Fruit fly (Drosophila melanogaster) whole organism, embryonic: ENCODE data around the gene CG14839.

Source experiments
- Atf6 ChIP-seq: fragments of 200-800 bp; sonication (Bioruptor generic); IDR thresholded peaks from 2 replicates; pipeline ENCODE4 v1.3.6; 2022; ENCODE audit warnings: missing biosample characterization, missing genetic modification characterization
- CG10147 ChIP-seq: fragments of 200-800 bp; sonication (Bioruptor generic); optimal IDR thresholded peaks from 2 replicates; lab custom pipeline; 2019; ENCODE audit warnings: missing biosample characterization, mild to moderate bottlenecking, missing genetic modification characterization, moderate library complexity
- CG11247 ChIP-seq: fragments of 200-800 bp; sonication (Bioruptor generic); IDR thresholded peaks from 2 replicates; pipeline ENCODE4 v1.3.6; 2022; ENCODE audit warnings: missing biosample characterization, missing genetic modification characterization
- CG11504 ChIP-seq: fragments of 200-800 bp; sonication (Bioruptor generic); optimal IDR thresholded peaks from 3 replicates; lab custom pipeline; 2019; ENCODE audit warnings: missing biosample characterization, mild to moderate bottlenecking, missing genetic modification characterization, moderate library complexity
- CG11696 ChIP-seq: fragments of 200-800 bp; sonication (Bioruptor generic); IDR thresholded peaks from 2 replicates; pipeline ENCODE4 v1.3.6; 2022; ENCODE audit warnings: missing biosample characterization, missing genetic modification characterization
- CG12236 ChIP-seq: fragments of 200-800 bp; sonication (Bioruptor generic); optimal IDR thresholded peaks from 2 replicates; lab custom pipeline; 2016; ENCODE audit warnings: missing biosample characterization, missing genetic modification characterization
- CG1233 ChIP-seq: fragments of 200-800 bp; sonication (Bioruptor generic); optimal IDR thresholded peaks from 4 replicates; lab custom pipeline; 2018; ENCODE audit warnings: missing biosample characterization, mild to moderate bottlenecking, missing genetic modification characterization
- CG12391 ChIP-seq: fragments of 200-800 bp; sonication (Bioruptor generic); optimal IDR thresholded peaks from 3 replicates; lab custom pipeline; 2018; ENCODE audit warnings: missing biosample characterization, mild to moderate bottlenecking, missing genetic modification characterization, moderate library complexity
- CG12744 ChIP-seq: fragments of 200-800 bp; sonication (Bioruptor generic); optimal IDR thresholded peaks from 2 replicates; lab custom pipeline; 2016; ENCODE audit warnings: missing biosample characterization, missing genetic modification characterization
- CG13624 ChIP-seq: fragments of 200-800 bp; sonication (Bioruptor generic); optimal IDR thresholded peaks from 2 replicates; lab custom pipeline; 2016; ENCODE audit warnings: missing biosample characterization, missing genetic modification characterization
- CG15696 ChIP-seq: fragments of 200-800 bp; sonication (Bioruptor generic); optimal IDR thresholded peaks from 2 replicates; lab custom pipeline; 2019; ENCODE audit warnings: missing biosample characterization, mild to moderate bottlenecking, missing genetic modification characterization, moderate library complexity
- CG16813 ChIP-seq: fragments of 200-800 bp; sonication (Bioruptor generic); IDR thresholded peaks from 3 replicates; pipeline ENCODE4 v1.3.6; 2022; ENCODE audit warnings: missing biosample characterization, missing genetic modification characterization; ENCODE audit not compliant: partially characterized antibody
- CG17612 ChIP-seq: fragments of 200-800 bp; sonication (Bioruptor generic); IDR thresholded peaks from 2 replicates; pipeline ENCODE4 v1.3.6; 2022; ENCODE audit warnings: missing biosample characterization, missing genetic modification characterization
- CG18262 ChIP-seq: fragments of 200-800 bp; optimal IDR thresholded peaks from 3 replicates; lab custom pipeline; 2019; ENCODE audit warnings: missing biosample characterization, mild to moderate bottlenecking, missing genetic modification characterization, moderate library complexity
- CG2202 ChIP-seq: fragments of 200-800 bp; sonication (Bioruptor generic); optimal IDR thresholded peaks from 2 replicates; lab custom pipeline; 2018; ENCODE audit warnings: missing biosample characterization, mild to moderate bottlenecking, missing genetic modification characterization
- CG2889 ChIP-seq: fragments of 200-800 bp; sonication (Bioruptor generic); IDR thresholded peaks from 3 replicates; pipeline ENCODE4 v1.3.6; 2022; ENCODE audit warnings: missing biosample characterization, missing genetic modification characterization
- CG30431 ChIP-seq: fragments of 200-800 bp; sonication (Bioruptor generic); optimal IDR thresholded peaks from 2 replicates; lab custom pipeline; 2017; ENCODE audit warnings: missing biosample characterization, missing genetic modification characterization
- CG3163 ChIP-seq: fragments of 200-800 bp; sonication (Bioruptor generic); optimal IDR thresholded peaks from 3 replicates; lab custom pipeline; 2016; ENCODE audit warnings: missing biosample characterization, missing genetic modification characterization
- CG32532 ChIP-seq: fragments of 200-800 bp; sonication (Bioruptor generic); IDR thresholded peaks from 2 replicates; pipeline ENCODE4 v1.3.6; 2022; ENCODE audit warnings: missing biosample characterization, missing genetic modification characterization
- CG3847 ChIP-seq: fragments of 200-800 bp; sonication (Bioruptor generic); IDR thresholded peaks from 2 replicates; pipeline ENCODE4 v1.3.6; 2022; ENCODE audit warnings: missing biosample characterization, missing genetic modification characterization
- CG6813 ChIP-seq: fragments of 200-800 bp; sonication (Bioruptor generic); optimal IDR thresholded peaks from 2 replicates; lab custom pipeline; 2017; ENCODE audit warnings: missing biosample characterization, missing genetic modification characterization, mild to moderate bottlenecking, moderate library complexity, missing genetic modification reagents
- CG6854 ChIP-seq: fragments of 200-800 bp; sonication (Bioruptor generic); optimal IDR thresholded peaks from 3 replicates; lab custom pipeline; 2017; ENCODE audit warnings: missing biosample characterization, mild to moderate bottlenecking, missing genetic modification characterization
- CG7271 ChIP-seq: fragments of 200-800 bp; sonication (Bioruptor generic); optimal IDR thresholded peaks from 2 replicates; lab custom pipeline; 2018; ENCODE audit warnings: missing biosample characterization, mild to moderate bottlenecking, missing genetic modification characterization, moderate library complexity
- CG7357 ChIP-seq: fragments of 200-800 bp; sonication (Bioruptor generic); IDR thresholded peaks from 3 replicates; pipeline ENCODE4 v1.3.6; 2022; ENCODE audit warnings: missing biosample characterization, missing genetic modification characterization
- CG8281 ChIP-seq: fragments of 200-800 bp; sonication (Bioruptor generic); optimal IDR thresholded peaks from 2 replicates; lab custom pipeline; 2018; ENCODE audit warnings: missing biosample characterization, mild to moderate bottlenecking, missing genetic modification characterization, moderate library complexity
- CG8359 ChIP-seq: fragments of 200-800 bp; sonication (Bioruptor generic); optimal IDR thresholded peaks from 2 replicates; lab custom pipeline; 2017; ENCODE audit warnings: missing biosample characterization, mild to moderate bottlenecking, missing genetic modification characterization, borderline replicate concordance
- D19A ChIP-seq: fragments of 200-800 bp; optimal IDR thresholded peaks from 3 replicates; lab custom pipeline; 2019; ENCODE audit warnings: missing biosample characterization, mild to moderate bottlenecking, missing genetic modification characterization, moderate library complexity
- Drgx ChIP-seq: fragments of 200-800 bp; sonication (Bioruptor generic); IDR thresholded peaks from 2 replicates; pipeline ENCODE4 v1.3.6; 2022; ENCODE audit warnings: missing biosample characterization, missing genetic modification characterization
- Fer1 ChIP-seq: fragments of 200-800 bp; sonication (Bioruptor generic); optimal IDR thresholded peaks from 2 replicates; lab custom pipeline; 2017; ENCODE audit warnings: missing biosample characterization, mild to moderate bottlenecking, missing genetic modification characterization
- Mes4 ChIP-seq: fragments of 200-800 bp; sonication (Bioruptor generic); optimal IDR thresholded peaks from 2 replicates; lab custom pipeline; 2016; ENCODE audit warnings: missing biosample characterization, missing genetic modification characterization
- Nf-YA ChIP-seq: fragments of 200-800 bp; sonication (Bioruptor generic); IDR thresholded peaks from 2 replicates; pipeline ENCODE4 v1.3.6; 2022; ENCODE audit warnings: missing biosample characterization, missing genetic modification characterization
- Poxn ChIP-seq: fragments of 200-800 bp; sonication (Bioruptor generic); IDR thresholded peaks from 2 replicates; pipeline ENCODE4 v1.3.6; 2022; ENCODE audit warnings: missing biosample characterization, missing genetic modification characterization
- Spps ChIP-seq: fragments of 200-800 bp; sonication (Bioruptor generic); optimal IDR thresholded peaks from 2 replicates; lab custom pipeline; 2018; ENCODE audit warnings: missing biosample characterization, mild to moderate bottlenecking, missing genetic modification characterization
- Sry-β ChIP-seq: fragments of 200-800 bp; sonication (Bioruptor generic); optimal IDR thresholded peaks from 2 replicates; lab custom pipeline; 2018; ENCODE audit warnings: missing biosample characterization, mild to moderate bottlenecking, missing genetic modification characterization, moderate library complexity
- cg ChIP-seq: fragments of 200-800 bp; sonication (Bioruptor generic); optimal IDR thresholded peaks from 3 replicates; lab custom pipeline; 2019; ENCODE audit warnings: missing biosample characterization, mild to moderate bottlenecking, missing genetic modification characterization, moderate library complexity
- chn ChIP-seq: fragments of 200-800 bp; sonication (Bioruptor generic); optimal IDR thresholded peaks from 2 replicates; lab custom pipeline; 2016; ENCODE audit warnings: missing biosample characterization, missing genetic modification characterization
- croc ChIP-seq: fragments of 200-800 bp; sonication (Bioruptor generic); conservative IDR thresholded peaks from 3 replicates; pipeline ENCODE4 v1.3.6; 2022; ENCODE audit warnings: missing biosample characterization, missing genetic modification characterization
- crol ChIP-seq: fragments of 200-800 bp; sonication (Bioruptor generic); IDR thresholded peaks from 2 replicates; pipeline ENCODE4 v1.3.6; 2022; ENCODE audit warnings: missing biosample characterization, missing genetic modification characterization
- dan ChIP-seq: fragments of 200-800 bp; sonication (Bioruptor generic); IDR thresholded peaks from 2 replicates; pipeline ENCODE4 v1.3.6; 2022; ENCODE audit warnings: missing biosample characterization, missing genetic modification characterization
- dmrt11E ChIP-seq: fragments of 200-800 bp; sonication (Bioruptor generic); optimal IDR thresholded peaks from 3 replicates; lab custom pipeline; 2018; ENCODE audit warnings: missing biosample characterization, mild to moderate bottlenecking, missing genetic modification characterization, moderate library complexity
- ems ChIP-seq: fragments of 200-800 bp; sonication (Bioruptor generic); optimal IDR thresholded peaks from 3 replicates; lab custom pipeline; 2016; ENCODE audit warnings: missing biosample characterization, missing genetic modification characterization
- eve ChIP-seq, 2 experiments: fragments of >200 bp; optimal IDR thresholded peaks; 2 replicates each; lab custom pipeline; 2017; ENCODE audit warnings: missing biosample characterization in 2 of 2, missing genetic modification characterization in 2 of 2
- ftz-f1 ChIP-seq: fragments of 200-800 bp; sonication (Bioruptor generic); optimal IDR thresholded peaks from 2 replicates; lab custom pipeline; 2016; ENCODE audit warnings: missing biosample characterization, missing genetic modification characterization
- jumu ChIP-seq: fragments of 200-800 bp; sonication (Bioruptor generic); optimal IDR thresholded peaks from 3 replicates; lab custom pipeline; 2016; ENCODE audit warnings: missing biosample characterization, missing genetic modification characterization
- mirr ChIP-seq: fragments of 200-800 bp; sonication (Bioruptor generic); optimal IDR thresholded peaks from 3 replicates; lab custom pipeline; 2018; ENCODE audit warnings: missing biosample characterization, mild to moderate bottlenecking, missing genetic modification characterization
- pho ChIP-seq: fragments of 200-800 bp; sonication (Bioruptor generic); optimal IDR thresholded peaks from 2 replicates; lab custom pipeline; 2016; ENCODE audit warnings: missing biosample characterization, missing genetic modification characterization
- phol ChIP-seq: fragments of 200-800 bp; sonication (Bioruptor generic); optimal IDR thresholded peaks from 3 replicates; lab custom pipeline; 2018; ENCODE audit warnings: missing biosample characterization, mild to moderate bottlenecking, missing genetic modification characterization, moderate library complexity
- pum ChIP-seq: fragments of 200-800 bp; sonication (Bioruptor generic); optimal IDR thresholded peaks from 2 replicates; lab custom pipeline; 2016; ENCODE audit warnings: missing biosample characterization, missing genetic modification characterization
- ranshi ChIP-seq: fragments of 200-800 bp; sonication (Bioruptor generic); IDR thresholded peaks from 2 replicates; pipeline ENCODE4 v1.3.6; 2022; ENCODE audit warnings: missing biosample characterization, missing genetic modification characterization
- row ChIP-seq: fragments of 200-800 bp; sonication (Bioruptor generic); IDR thresholded peaks from 3 replicates; pipeline ENCODE4 v1.3.6; 2022; ENCODE audit warnings: missing biosample characterization, missing genetic modification characterization
- unc-4 ChIP-seq: fragments of 200-800 bp; sonication (Bioruptor generic); IDR thresholded peaks from 2 replicates; pipeline ENCODE4 v1.3.6; 2022; ENCODE audit warnings: missing biosample characterization, missing genetic modification characterization; ENCODE audit not compliant: partially characterized antibody
- vvl ChIP-seq: fragments of 200-800 bp; sonication (Bioruptor generic); IDR thresholded peaks from 2 replicates; pipeline ENCODE4 v1.3.6; 2022; ENCODE audit warnings: missing biosample characterization, missing genetic modification characterization

The CG14839 gene

dm6 chr3R:14308801-14309217, 46.6 kb downstream of the CG14839 start, which contains the start of gene Polr2I (continued):
- TF ChIP-seq phol (tag; lab: Kevin White, UChicago) (peak; percentile 76), CG7271 (no peak), crol (GFP tag; lab: Robert Waterston, UW) (no peak), chn (no peak), Atf6 (GFP tag; lab: Robert Waterston, UW) (peak; percentile 28; the same call in 1 of the 2 replicates), CG11247 (GFP tag; lab: Robert Waterston, UW) (no peak), CG8359 (GFP tag; lab: Kevin White, UChicago) (no peak), cg (GFP tag; lab: Kevin White, UChicago) (no peak), CG15696 (tag; lab: Kevin White, UChicago) (peak; percentile 26), dmrt11E (tag; lab: Kevin White, UChicago) (peak; percentile 44), Mes4 (GFP tag; lab: Kevin White, UChicago) (no peak), CG16813 (no peak), CG8281 (no peak), CG17612 (GFP tag; lab: Robert Waterston, UW) (no peak), CG12744 (GFP tag; lab: Kevin White, UChicago) (no peak), CG12391 (tag; lab: Kevin White, UChicago) (peak; percentile 60), Drgx (no peak), CG32532 (peak; percentile 19; the same call in 1 of the 2 replicates), CG6813 (GFP tag; lab: Kevin White, UChicago) (no peak), CG11504 (tag; lab: Kevin White, UChicago) (no peak), mirr (GFP tag; lab: Kevin White, UChicago) (no peak), vvl (GFP tag; lab: Robert Waterston, UW) (peak; percentile 67), ftz-f1 (GFP tag; lab: Kevin White, UChicago) (no peak), CG13624 (no peak), CG12236 (no peak), pho (GFP tag; lab: Kevin White, UChicago) (no peak), dan (GFP tag; lab: Robert Waterston, UW) (no peak), Fer1 (GFP tag; lab: Kevin White, UChicago) (no peak), ranshi (GFP tag; lab: Robert Waterston, UW) (peak; percentile 42; the same call in 1 of the 2 replicates), unc-4 (no peak), Sry-β (no peak), croc (GFP tag; lab: Robert Waterston, UW) (no peak), row (peak; percentile 84), CG11696 (GFP tag; lab: Robert Waterston, UW) (no peak), CG2202 (tag; lab: Kevin White, UChicago) (no peak), CG18262 (tag; lab: Kevin White, UChicago) (peak; percentile 50), CG10147 (GFP tag; lab: Kevin White, UChicago) (no peak), Poxn (GFP tag; lab: Robert Waterston, UW) (no peak), pum (GFP tag; lab: Kevin White, UChicago) (no peak), CG1233 (GFP tag; lab: Kevin White, UChicago) (peak; percentile 16), eve (GFP tag; optimal IDR thresholded peaks at IDR 0.05; lab: Kevin White, UChicago) (no peak), CG3847 (no peak; the same call in 1 of the 2 replicates), CG3163 (GFP tag; lab: Kevin White, UChicago) (no peak), CG2889 (GFP tag; lab: Robert Waterston, UW) (no peak), ems (GFP tag; lab: Kevin White, UChicago) (no peak), Nf-YA (GFP tag; lab: Robert Waterston, UW) (no peak), jumu (GFP tag; lab: Kevin White, UChicago) (no peak), CG6854 (GFP tag; lab: Kevin White, UChicago) (no peak), Spps (no peak), CG7357 (GFP tag; lab: Robert Waterston, UW) (no peak), D19A (tag; lab: Kevin White, UChicago) (no peak), CG30431 (GFP tag; lab: Kevin White, UChicago) (no peak)
